Worm (Caenorhabditis elegans): Measurements from ENCODE around the gene cpg-1.

Gene cpg-1

DNA sequence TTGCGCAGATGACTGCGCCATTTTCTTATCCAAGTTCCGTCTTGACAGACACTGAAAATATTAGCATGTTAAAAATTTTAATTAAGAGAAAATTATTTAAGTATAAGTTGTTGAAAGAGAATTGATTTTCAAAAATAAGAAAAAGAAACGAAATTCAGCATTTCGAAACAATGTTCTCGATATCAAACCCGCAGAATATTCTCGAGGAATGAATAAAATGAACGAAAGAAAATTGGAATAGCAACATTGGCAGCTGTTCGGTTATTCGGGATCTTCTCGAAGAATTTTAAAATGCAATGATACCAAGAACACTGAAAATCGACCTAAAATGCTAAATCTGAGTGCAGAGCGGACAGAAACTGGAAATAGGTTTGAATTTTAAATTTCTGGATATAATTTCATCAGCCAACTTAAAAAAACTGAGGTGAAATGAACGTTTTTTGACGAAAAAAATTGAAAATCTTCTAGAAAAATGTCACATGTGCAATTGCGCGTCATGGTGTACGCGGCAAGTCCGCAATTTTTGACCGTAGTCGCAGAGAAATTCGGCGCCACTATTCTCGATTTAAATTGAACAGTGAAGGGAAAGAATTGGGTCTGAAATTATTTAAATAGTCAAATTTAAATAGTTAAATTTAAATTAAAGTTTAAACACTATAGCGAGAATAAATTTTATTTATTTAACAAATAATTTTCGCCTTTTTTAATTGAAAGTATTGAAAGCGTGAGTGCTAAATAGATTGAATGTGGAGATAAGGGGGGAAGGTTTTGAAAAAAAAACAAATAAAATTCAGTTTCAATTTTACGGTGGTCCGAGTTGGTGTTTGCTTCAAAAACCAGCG, 19.1 kb downstream of the cpg-1 start, which contains the start of the genes cct-5 and F25F2.1 (continued):
- TF ChIP-seq cey-2 (tag; optimal IDR thresholded peaks at IDR 0.05; ENCODE audit: borderline replicate concordance, insufficient read depth) (no peak), tag-97 (GFP tag; IDR thresholded peaks at IDR 0.05) (no peak), unc-130 (GFP tag; optimal IDR thresholded peaks at IDR 0.05) (peak; percentile 76), F26F4.8 (GFP tag; conservative IDR thresholded peaks at IDR 0.05) (no peak), php-3 (GFP tag; IDR thresholded peaks at IDR 0.05) (no peak), fos-1 (tag; optimal IDR thresholded peaks at IDR 0.05) (no peak), ceh-28 (tag; optimal IDR thresholded peaks at IDR 0.05) (no peak), snpc-4 (tag; optimal IDR thresholded peaks at IDR 0.05) (no peak), daf-19 (GFP tag; conservative IDR thresholded peaks at IDR 0.05) (no peak), lir-3 (tag; optimal IDR thresholded peaks at IDR 0.05) (no peak), rbr-2 (tag; optimal IDR thresholded peaks at IDR 0.05) (peak; percentile 26), ces-1 (GFP tag; optimal IDR thresholded peaks at IDR 0.05) (no peak), lin-13 (GFP tag; optimal IDR thresholded peaks at IDR 0.05) (peak; percentile 73), daf-16 (GFP tag; optimal IDR thresholded peaks at IDR 0.05) (no peak), daf-16 (tag; optimal IDR thresholded peaks at IDR 0.05) (no peak), spr-3 (GFP tag; optimal IDR thresholded peaks at IDR 0.05) (no peak), tra-1 (GFP tag; IDR thresholded peaks at IDR 0.05) (no peak), R02D3.7 (tag; optimal IDR thresholded peaks at IDR 0.05) (no peak), skn-1 (tag; optimal IDR thresholded peaks at IDR 0.05) (no peak), dmd-8 (GFP tag; IDR thresholded peaks at IDR 0.05) (no peak), aly-2 (tag; optimal IDR thresholded peaks at IDR 0.05) (no peak), jun-1 (tag; optimal IDR thresholded peaks at IDR 0.05) (no peak), egl-43 (GFP tag; IDR thresholded peaks at IDR 0.05) (no peak), nhr-6 (tag; optimal IDR thresholded peaks at IDR 0.05) (peak; percentile 74), lsy-2 (tag; optimal IDR thresholded peaks at IDR 0.05) (peak in 1 of 2 experiments; percentile 95), dpl-1 (GFP tag; optimal IDR thresholded peaks at IDR 0.05) (peak; percentile 85), mep-1 (tag; optimal IDR thresholded peaks at IDR 0.05) (peak; percentile 67), T26A8.4 (GFP tag; IDR thresholded peaks at IDR 0.05) (no peak), attf-4 (tag; optimal IDR thresholded peaks at IDR 0.05) (no peak), mxl-2 (GFP tag; conservative IDR thresholded peaks at IDR 0.05) (no peak), mdl-1 (tag; optimal IDR thresholded peaks at IDR 0.05) (no peak), nhr-102 (tag; optimal IDR thresholded peaks at IDR 0.05) (no peak), lin-29 (GFP tag; IDR thresholded peaks at IDR 0.05) (no peak), zfp-2 (tag; optimal IDR thresholded peaks at IDR 0.05) (no peak), T20F7.1 (GFP tag; optimal IDR thresholded peaks at IDR 0.05) (peak; percentile 54), duxl-1 (tag; optimal IDR thresholded peaks at IDR 0.05; ENCODE audit: poor library complexity) (no peak), F49E8.2 (tag; optimal IDR thresholded peaks at IDR 0.05; ENCODE audit: borderline replicate concordance) (no peak), dve-1 (tag; optimal IDR thresholded peaks at IDR 0.05; ENCODE audit: insufficient read depth) (peak; percentile 35), snpc-1.2 (GFP tag; IDR thresholded peaks at IDR 0.05) (no peak), Y5F2A.4 (GFP tag; optimal IDR thresholded peaks at IDR 0.05) (no peak), Y105C5A.15 (GFP tag; IDR thresholded peaks at IDR 0.05) (no peak), pha-4 (GFP tag; IDR thresholded peaks at IDR 0.05) (no peak), pha-4 (tag; optimal IDR thresholded peaks at IDR 0.05) (no peak), daf-12 (tag; optimal IDR thresholded peaks at IDR 0.05) (no peak), lin-39 (tag; optimal IDR thresholded peaks at IDR 0.05) (no peak), lim-7 (GFP tag; IDR thresholded peaks at IDR 0.05) (no peak), hif-1 (tag; optimal IDR thresholded peaks at IDR 0.05) (peak in 1 of 2 experiments; percentile 8), nhr-41 (GFP tag; IDR thresholded peaks at IDR 0.05) (no peak), lin-1 (GFP tag; IDR thresholded peaks at IDR 0.05) (no peak), unc-62 (GFP tag; optimal IDR thresholded peaks at IDR 0.05 in 1 of 2) (no peak), unc-62 (tag; optimal IDR thresholded peaks at IDR 0.05) (no peak)

Data from whole organism, L4 larva.